Worm (Caenorhabditis elegans): ENCODE data around the gene lido-12.

lido-12 gene

ce11 chrII:3043358-3043757 is 37.8 kb downstream of the lido-12 start, which contains the start of gene B0454.8:
TSS of gene B0454.8 (minus strand) at chrII:3043458.
- no peak for TF ChIP-seq vab-7 (GFP tag; IDR thresholded peaks at IDR 0.05)
- TF ChIP-seq D1046.2 (GFP tag; IDR thresholded peaks at IDR 0.05): no peak
- no peak for TF ChIP-seq ZK546.5 (tag; optimal IDR thresholded peaks at IDR 0.05)
- TF ChIP-seq Y5F2A.4 (GFP tag; optimal IDR thresholded peaks at IDR 0.05): no peak
- no peak for TF ChIP-seq Y105C5A.15 (GFP tag; IDR thresholded peaks at IDR 0.05)
- no peak for TF ChIP-seq lin-1 (GFP tag; IDR thresholded peaks at IDR 0.05)
- TF ChIP-seq zip-11 (GFP tag; IDR thresholded peaks at IDR 0.05): no peak
- no peak for TF ChIP-seq hlh-30 (tag; optimal IDR thresholded peaks at IDR 0.05; ENCODE audit: insufficient read depth)
- no peak for TF ChIP-seq mes-2 (tag; optimal IDR thresholded peaks at IDR 0.05; ENCODE audit: poor library complexity, severe bottlenecking)
- TF ChIP-seq egl-27 (tag; optimal IDR thresholded peaks at IDR 0.05): no peak
- no peak for TF ChIP-seq ceh-44 (GFP tag; IDR thresholded peaks at IDR 0.05)
- no peak for TF ChIP-seq aha-1 (tag)
- no peak for TF ChIP-seq cey-2 (tag; optimal IDR thresholded peaks at IDR 0.05; ENCODE audit: borderline replicate concordance, insufficient read depth)
- no peak for TF ChIP-seq F37D6.2 (tag; optimal IDR thresholded peaks at IDR 0.05)

ce11 chrII:3044023-3044422 is 38.4 kb downstream of the lido-12 start, which contains the start of gene sri-29:
TSS of gene sri-29 (plus strand) at chrII:3044323.
- TF ChIP-seq ama-1 (optimal IDR thresholded peaks at IDR 0.05) (no peak), nhr-48 (tag; optimal IDR thresholded peaks at IDR 0.05) (no peak), ceh-82 (tag; optimal IDR thresholded peaks at IDR 0.05) (no peak), jun-1 (tag; optimal IDR thresholded peaks at IDR 0.05) (no peak), fos-1 (tag; optimal IDR thresholded peaks at IDR 0.05) (no peak), F44E2.7 (GFP tag; IDR thresholded peaks at IDR 0.05) (no peak), unc-62 (GFP tag; optimal IDR thresholded peaks at IDR 0.05 in 1 of 2) (peak in 1 of 2 experiments; percentile 13), unc-62 (tag; optimal IDR thresholded peaks at IDR 0.05) (no peak), ceh-32 (tag; optimal IDR thresholded peaks at IDR 0.05; ENCODE audit: poor library complexity) (no peak), mxl-3 (GFP tag; optimal IDR thresholded peaks at IDR 0.05) (no peak)

ce11 chrII:3045422-3045821 is 39.8 kb downstream of the lido-12 start:
- TF ChIP-seq mes-2 (tag; optimal IDR thresholded peaks at IDR 0.05; ENCODE audit: poor library complexity, severe bottlenecking): no peak
- TF ChIP-seq set-16 (GFP tag; IDR thresholded peaks at IDR 0.05): peak; percentile 84
- TF ChIP-seq ceh-44 (GFP tag; IDR thresholded peaks at IDR 0.05): no peak
- TF ChIP-seq aly-2 (tag; optimal IDR thresholded peaks at IDR 0.05): no peak
- TF ChIP-seq ama-1 (optimal IDR thresholded peaks at IDR 0.05): no peak
- no peak for TF ChIP-seq zfp-3 (GFP tag; conservative IDR thresholded peaks at IDR 0.05)
- TF ChIP-seq egl-43 (GFP tag; IDR thresholded peaks at IDR 0.05): peak; percentile 25; the same call in 1 of the 2 replicates
- no peak for TF ChIP-seq dmd-6 (GFP tag; IDR thresholded peaks at IDR 0.05)
- no peak for TF ChIP-seq nhr-76 (tag; optimal IDR thresholded peaks at IDR 0.05)
- no peak for TF ChIP-seq mdt-29 (GFP tag; IDR thresholded peaks at IDR 0.05)
- no peak for TF ChIP-seq mxl-2 (GFP tag; conservative IDR thresholded peaks at IDR 0.05)
- no peak for TF ChIP-seq F37D6.2 (tag; optimal IDR thresholded peaks at IDR 0.05)
- TF ChIP-seq hlh-11 (tag; optimal IDR thresholded peaks at IDR 0.05): no peak
- no peak for TF ChIP-seq ceh-20 (GFP tag; IDR thresholded peaks at IDR 0.05)
- no peak for TF ChIP-seq ceh-82 (tag; optimal IDR thresholded peaks at IDR 0.05)
- no peak for TF ChIP-seq nhr-41 (GFP tag; IDR thresholded peaks at IDR 0.05)
- TF ChIP-seq nhr-28 (tag; optimal IDR thresholded peaks at IDR 0.05): no peak
- no peak for TF ChIP-seq vab-7 (GFP tag; IDR thresholded peaks at IDR 0.05)

- TF ChIP-seq lsy-2 (tag; optimal IDR thresholded peaks at IDR 0.05) (no peak), unc-62 (GFP tag; optimal IDR thresholded peaks at IDR 0.05 in 1 of 2) (peak in 1 of 2 experiments; percentile 87), unc-62 (tag; optimal IDR thresholded peaks at IDR 0.05) (no peak)
Measured at ce11 chrII:3045875-3046274, 40.3 kb downstream of the lido-12 start, which contains the start of gene sri-30. TSS of gene sri-30 (plus strand) at chrII:3046175.

Data from whole organism, L4 larva.